Fruit fly (Drosophila melanogaster) whole organism, adult: Measurements from ENCODE around the gene CG12783.

Source experiments
- CG11617 ChIP-seq: fragments of 200-800 bp; sonication (Bioruptor generic); optimal IDR thresholded peaks from 2 replicates; lab custom pipeline; 2017; ENCODE audit warnings: mild to moderate bottlenecking, missing biosample characterization, missing genetic modification reagents, missing genetic modification characterization
- CG12768 ChIP-seq: fragments of 200-800 bp; sonication (Bioruptor generic); optimal IDR thresholded peaks from 2 replicates; lab custom pipeline; 2017; ENCODE audit warnings: missing biosample characterization, missing genetic modification characterization, mild to moderate bottlenecking, moderate library complexity, missing genetic modification reagents
- CG5204 ChIP-seq: fragments of 200-800 bp; sonication (Bioruptor generic); optimal IDR thresholded peaks from 2 replicates; lab custom pipeline; 2016; ENCODE audit warnings: missing biosample characterization, missing genetic modification characterization
- CG7045 ChIP-seq: fragments of 200-800 bp; sonication (Bioruptor generic); optimal IDR thresholded peaks from 2 replicates; lab custom pipeline; 2017; ENCODE audit warnings: missing biosample characterization, mild to moderate bottlenecking, missing genetic modification characterization
- Crg-1 ChIP-seq: fragments of 200-800 bp; sonication (Bioruptor generic); optimal IDR thresholded peaks from 2 replicates; lab custom pipeline; 2016; ENCODE audit warnings: missing biosample characterization, missing genetic modification characterization
- Hr96 ChIP-seq: fragments of 200-800 bp; sonication (Bioruptor generic); optimal IDR thresholded peaks from 2 replicates; lab custom pipeline; 2016; ENCODE audit warnings: missing biosample characterization, missing genetic modification characterization
- Mnt ChIP-seq: fragments of 200-800 bp; sonication (Bioruptor generic); optimal IDR thresholded peaks from 2 replicates; lab custom pipeline; 2016; ENCODE audit warnings: missing biosample characterization, mild to moderate bottlenecking, missing genetic modification characterization
- cnc ChIP-seq, 2 experiments: fragments of >200 bp; optimal IDR thresholded peaks; 2 replicates each; lab custom pipeline; 2017
- kay ChIP-seq: fragments of 200-800 bp; sonication (Bioruptor generic); peaks from one replicate; lab custom pipeline; 2016; ENCODE audit warnings: missing biosample characterization, missing genetic modification characterization, borderline replicate concordance
- ovo ChIP-seq: fragments of 200-800 bp; sonication (Bioruptor generic); optimal IDR thresholded peaks from 2 replicates; lab custom pipeline; 2016; ENCODE audit warnings: missing biosample characterization, missing genetic modification characterization
- pad ChIP-seq: fragments of 200-800 bp; sonication (Bioruptor generic); optimal IDR thresholded peaks from 3 replicates; lab custom pipeline; 2017; ENCODE audit warnings: missing biosample characterization, missing genetic modification characterization, mild to moderate bottlenecking, moderate library complexity, missing genetic modification reagents
- tj ChIP-seq: fragments of 200-800 bp; sonication (Bioruptor generic); optimal IDR thresholded peaks from 3 replicates; lab custom pipeline; 2017; ENCODE audit warnings: missing biosample characterization, mild to moderate bottlenecking, missing genetic modification characterization, moderate library complexity
- toe ChIP-seq: fragments of 200-800 bp; sonication (Bioruptor generic); optimal IDR thresholded peaks from 2 replicates; lab custom pipeline; 2016; ENCODE audit warnings: missing biosample characterization, missing genetic modification characterization

dm6 chr3R:16643591-16643990, 30.4 kb upstream of the CG12783 start, which contains the start of gene Arl6IP1:
- TF ChIP-seq CG12768 (GFP tag; lab: Kevin White, UChicago) = no peak
- TF ChIP-seq tj = no peak
- no peak for TF ChIP-seq kay
- no peak for TF ChIP-seq cnc (optimal IDR thresholded peaks at IDR 0.05; lab: Kevin White, UChicago)
- no peak for TF ChIP-seq Hr96
- no peak for TF ChIP-seq pad (GFP tag; lab: Kevin White, UChicago)
- no peak for TF ChIP-seq toe (GFP tag; lab: Kevin White, UChicago)
- no peak for TF ChIP-seq CG7045 (GFP tag; lab: Kevin White, UChicago)
- no peak for TF ChIP-seq CG11617 (GFP tag; lab: Kevin White, UChicago)
- no peak for TF ChIP-seq Crg-1 (GFP tag; lab: Kevin White, UChicago)
- no peak for TF ChIP-seq Mnt (GFP tag; lab: Kevin White, UChicago)
- TF ChIP-seq CG5204 (GFP tag; lab: Kevin White, UChicago) = no peak
- TF ChIP-seq ovo (GFP tag; lab: Kevin White, UChicago) = no peak
